Fruit fly (Drosophila melanogaster) whole organism, prepupa: ENCODE results near the gene CG10237.

ENCODE experiments used
- Blimp-1 ChIP-seq: fragments of 200-800 bp; sonication (Bioruptor generic); optimal IDR thresholded peaks from 3 replicates; lab custom pipeline; 2017; ENCODE audit warnings: missing biosample characterization, missing genetic modification characterization, mild to moderate bottlenecking, moderate library complexity, missing genetic modification reagents
- CG11294 ChIP-seq: fragments of 200-800 bp; sonication (Bioruptor generic); IDR thresholded peaks from 2 replicates; pipeline ENCODE4 v1.3.6; 2022; ENCODE audit warnings: missing biosample characterization, missing genetic modification characterization
- CG11762 ChIP-seq: fragments of 200-800 bp; sonication (Bioruptor generic); optimal IDR thresholded peaks from 3 replicates; lab custom pipeline; 2016; ENCODE audit warnings: missing biosample characterization, missing genetic modification characterization; ENCODE audit not compliant: insufficient read depth
- CG11902 ChIP-seq: fragments of 200-800 bp; sonication (Bioruptor generic); optimal IDR thresholded peaks from 3 replicates; lab custom pipeline; 2016; ENCODE audit warnings: missing biosample characterization, missing genetic modification characterization
- CG15336 ChIP-seq: fragments of 200-800 bp; sonication (Bioruptor generic); IDR thresholded peaks from 2 replicates; pipeline ENCODE4 v1.3.6; 2022; ENCODE audit warnings: missing biosample characterization, missing genetic modification characterization
- CG16779 ChIP-seq: fragments of 200-800 bp; sonication (Bioruptor generic); optimal IDR thresholded peaks from 3 replicates; lab custom pipeline; 2017; ENCODE audit warnings: missing biosample characterization, mild to moderate bottlenecking, missing genetic modification characterization
- CG3032 ChIP-seq: fragments of 200-800 bp; optimal IDR thresholded peaks from 2 replicates; lab custom pipeline; 2019; ENCODE audit warnings: missing biosample characterization, mild to moderate bottlenecking, missing genetic modification characterization, moderate library complexity
- CG31627 ChIP-seq: fragments of 200-800 bp; sonication (Bioruptor generic); optimal IDR thresholded peaks from 3 replicates; lab custom pipeline; 2016; ENCODE audit warnings: missing biosample characterization, missing genetic modification characterization
- CG32006 ChIP-seq: fragments of 200-800 bp; sonication (Bioruptor generic); optimal IDR thresholded peaks from 3 replicates; lab custom pipeline; 2017; ENCODE audit warnings: missing biosample characterization, mild to moderate bottlenecking, missing genetic modification characterization
- CG3919 ChIP-seq: fragments of 200-800 bp; sonication (Bioruptor generic); optimal IDR thresholded peaks from 3 replicates; lab custom pipeline; 2016; ENCODE audit warnings: missing biosample characterization, missing genetic modification characterization
- CG4318 ChIP-seq: fragments of 200-800 bp; sonication (Bioruptor generic); optimal IDR thresholded peaks from 3 replicates; lab custom pipeline; 2017; ENCODE audit warnings: missing biosample characterization, mild to moderate bottlenecking, missing genetic modification characterization
- CG6163 ChIP-seq: fragments of 200-800 bp; sonication (Bioruptor generic); IDR thresholded peaks from 3 replicates; pipeline ENCODE4 v1.3.6; 2022; ENCODE audit warnings: missing biosample characterization, missing genetic modification characterization
- CG6276 ChIP-seq: fragments of 200-800 bp; sonication (Bioruptor generic); optimal IDR thresholded peaks from 2 replicates; lab custom pipeline; 2017; ENCODE audit warnings: missing biosample characterization, mild to moderate bottlenecking, missing genetic modification characterization
- CG6792 ChIP-seq: fragments of 200-800 bp; sonication (Bioruptor generic); optimal IDR thresholded peaks from 3 replicates; lab custom pipeline; 2016; ENCODE audit warnings: missing biosample characterization, missing genetic modification characterization
- CG6808 ChIP-seq: fragments of 200-800 bp; sonication (Bioruptor generic); optimal IDR thresholded peaks from 3 replicates; lab custom pipeline; 2017; ENCODE audit warnings: missing biosample characterization, missing genetic modification characterization, mild to moderate bottlenecking, moderate library complexity, missing genetic modification reagents
- CG6854 ChIP-seq: fragments of 200-800 bp; sonication (Bioruptor generic); optimal IDR thresholded peaks from 2 replicates; lab custom pipeline; 2017; ENCODE audit warnings: missing biosample characterization, mild to moderate bottlenecking, missing genetic modification characterization
- CG8319 ChIP-seq: fragments of 200-800 bp; sonication (Bioruptor generic); optimal IDR thresholded peaks from 3 replicates; lab custom pipeline; 2016; ENCODE audit warnings: missing biosample characterization, missing genetic modification characterization
- CG8632 ChIP-seq: fragments of 200-800 bp; sonication (Bioruptor generic); optimal IDR thresholded peaks from 3 replicates; lab custom pipeline; 2016; ENCODE audit warnings: missing biosample characterization, missing genetic modification characterization
- CG9139 ChIP-seq: fragments of 200-800 bp; sonication (Bioruptor generic); optimal IDR thresholded peaks from 3 replicates; lab custom pipeline; 2017; ENCODE audit warnings: missing biosample characterization, mild to moderate bottlenecking, missing genetic modification characterization
- Eip75B ChIP-seq: fragments of 200-800 bp; sonication (Bioruptor generic); optimal IDR thresholded peaks from 3 replicates; lab custom pipeline; 2016; ENCODE audit warnings: missing biosample characterization, missing genetic modification characterization
- Eip78C ChIP-seq: fragments of 200-800 bp; sonication (Bioruptor generic); peaks from one replicate; lab custom pipeline; 2016; ENCODE audit warnings: missing biosample characterization, missing genetic modification characterization
- Eip93F ChIP-seq: fragments of 200-800 bp; sonication (Bioruptor generic); optimal IDR thresholded peaks from 2 replicates; lab custom pipeline; 2016; ENCODE audit warnings: missing biosample characterization, mild to moderate bottlenecking, missing genetic modification characterization
- Ets21C ChIP-seq: fragments of 200-800 bp; sonication (Bioruptor generic); optimal IDR thresholded peaks from 3 replicates; lab custom pipeline; 2016; ENCODE audit warnings: missing biosample characterization, missing genetic modification characterization
- Ets96B ChIP-seq: fragments of 200-800 bp; optimal IDR thresholded peaks from 2 replicates; lab custom pipeline; 2019; ENCODE audit warnings: missing biosample characterization, mild to moderate bottlenecking, missing genetic modification characterization, moderate library complexity
- Gug ChIP-seq: fragments of 200-800 bp; sonication (Bioruptor generic); IDR thresholded peaks from 2 replicates; pipeline ENCODE4 v1.3.6; 2022; ENCODE audit warnings: missing biosample characterization, missing genetic modification characterization
- Hr38 ChIP-seq: sonication (Bioruptor generic); optimal IDR thresholded peaks from 2 replicates; lab custom pipeline; 2016; ENCODE audit warnings: missing biosample characterization, missing genetic modification characterization
- Hr39 ChIP-seq: fragments of 200-800 bp; sonication (Bioruptor generic); optimal IDR thresholded peaks from 2 replicates; lab custom pipeline; 2016; ENCODE audit warnings: missing biosample characterization, missing genetic modification characterization
- Hr4 ChIP-seq: fragments of 200-800 bp; sonication (Bioruptor generic); optimal IDR thresholded peaks from 3 replicates; lab custom pipeline; 2016; ENCODE audit warnings: missing biosample characterization, missing genetic modification characterization
- Met ChIP-seq: fragments of 200-800 bp; sonication (Bioruptor generic); optimal IDR thresholded peaks from 3 replicates; lab custom pipeline; 2016; ENCODE audit warnings: missing biosample characterization, missing genetic modification characterization
- Smox ChIP-seq: fragments of 200-800 bp; sonication (Bioruptor generic); optimal IDR thresholded peaks from 3 replicates; lab custom pipeline; 2016; ENCODE audit warnings: missing biosample characterization, missing genetic modification characterization
- Sox14 ChIP-seq: fragments of 200-800 bp; sonication (Bioruptor generic); optimal IDR thresholded peaks from 3 replicates; lab custom pipeline; 2016; ENCODE audit warnings: missing biosample characterization, missing genetic modification characterization
- Sox15 ChIP-seq: fragments of 200-800 bp; sonication (Bioruptor generic); optimal IDR thresholded peaks from 3 replicates; lab custom pipeline; 2016; ENCODE audit warnings: missing biosample characterization, missing genetic modification characterization
- achi ChIP-seq: fragments of 200-800 bp; sonication (Bioruptor generic); optimal IDR thresholded peaks from 3 replicates; lab custom pipeline; 2016; ENCODE audit warnings: missing biosample characterization, missing genetic modification characterization
- acj6 ChIP-seq: fragments of 200-800 bp; sonication (Bioruptor generic); optimal IDR thresholded peaks from 3 replicates; lab custom pipeline; 2016; ENCODE audit warnings: missing biosample characterization, missing genetic modification characterization
- cyc ChIP-seq: fragments of 200-800 bp; sonication (Bioruptor generic); optimal IDR thresholded peaks from 3 replicates; lab custom pipeline; 2016; ENCODE audit warnings: missing biosample characterization, missing genetic modification characterization
- dac ChIP-seq: fragments of 200-800 bp; sonication (Bioruptor generic); optimal IDR thresholded peaks from 2 replicates; lab custom pipeline; 2017; ENCODE audit warnings: missing biosample characterization, mild to moderate bottlenecking, missing genetic modification characterization
- eg ChIP-seq: fragments of 200-800 bp; sonication (Bioruptor generic); IDR thresholded peaks from 3 replicates; pipeline ENCODE4 v1.3.6; 2022; ENCODE audit warnings: missing biosample characterization, missing genetic modification characterization
- esn ChIP-seq: fragments of 200-800 bp; sonication (Bioruptor generic); optimal IDR thresholded peaks from 2 replicates; lab custom pipeline; 2016; ENCODE audit warnings: missing biosample characterization, mild to moderate bottlenecking, missing genetic modification characterization, moderate library complexity
- fd59A ChIP-seq: fragments of 200-800 bp; sonication (Bioruptor generic); optimal IDR thresholded peaks from 2 replicates; lab custom pipeline; 2017; ENCODE audit warnings: missing biosample characterization, mild to moderate bottlenecking, missing genetic modification characterization, missing genetic modification reagents
- fd85E ChIP-seq: fragments of 200-800 bp; sonication (Bioruptor generic); optimal IDR thresholded peaks from 3 replicates; lab custom pipeline; 2016; ENCODE audit warnings: missing biosample characterization, missing genetic modification characterization
- fkh ChIP-seq: fragments of 200-800 bp; sonication (Bioruptor generic); optimal IDR thresholded peaks from 3 replicates; lab custom pipeline; 2017; ENCODE audit warnings: missing biosample characterization, mild to moderate bottlenecking, missing genetic modification characterization, moderate library complexity
- lz ChIP-seq: fragments of 200-800 bp; sonication (Bioruptor generic); optimal IDR thresholded peaks from 3 replicates; lab custom pipeline; 2016; ENCODE audit warnings: missing biosample characterization, missing genetic modification characterization
- net ChIP-seq: fragments of 200-800 bp; sonication (Bioruptor generic); optimal IDR thresholded peaks from 3 replicates; lab custom pipeline; 2016; ENCODE audit warnings: missing biosample characterization, missing genetic modification characterization
- pdm3 ChIP-seq: fragments of 200-800 bp; sonication (Bioruptor generic); optimal IDR thresholded peaks from 3 replicates; lab custom pipeline; 2016; ENCODE audit warnings: missing biosample characterization, missing genetic modification characterization
- spab ChIP-seq: fragments of 200-800 bp; sonication (Bioruptor generic); optimal IDR thresholded peaks from 2 replicates; lab custom pipeline; 2017; ENCODE audit warnings: missing biosample characterization, mild to moderate bottlenecking, missing genetic modification characterization, missing genetic modification reagents
- ss ChIP-seq, 2 experiments: fragments of 200-800 bp; sonication (Bioruptor generic); optimal IDR thresholded peaks; 2 replicates in 1 of 2; 3 replicates in 1 of 2; lab custom pipeline; 2017 to 2018; ENCODE audit warnings: mild to moderate bottlenecking in 2 of 2, missing biosample characterization in 2 of 2, missing genetic modification characterization in 2 of 2, moderate library complexity in 1 of 2
- svp ChIP-seq: fragments of 200-800 bp; sonication (Bioruptor generic); peaks from one replicate; lab custom pipeline; 2016; ENCODE audit warnings: missing biosample characterization, missing genetic modification characterization
- topi ChIP-seq: fragments of 200-800 bp; sonication (Bioruptor generic); optimal IDR thresholded peaks from 3 replicates; lab custom pipeline; 2016; ENCODE audit warnings: missing biosample characterization, missing genetic modification characterization

The CG10237 gene

DNA sequence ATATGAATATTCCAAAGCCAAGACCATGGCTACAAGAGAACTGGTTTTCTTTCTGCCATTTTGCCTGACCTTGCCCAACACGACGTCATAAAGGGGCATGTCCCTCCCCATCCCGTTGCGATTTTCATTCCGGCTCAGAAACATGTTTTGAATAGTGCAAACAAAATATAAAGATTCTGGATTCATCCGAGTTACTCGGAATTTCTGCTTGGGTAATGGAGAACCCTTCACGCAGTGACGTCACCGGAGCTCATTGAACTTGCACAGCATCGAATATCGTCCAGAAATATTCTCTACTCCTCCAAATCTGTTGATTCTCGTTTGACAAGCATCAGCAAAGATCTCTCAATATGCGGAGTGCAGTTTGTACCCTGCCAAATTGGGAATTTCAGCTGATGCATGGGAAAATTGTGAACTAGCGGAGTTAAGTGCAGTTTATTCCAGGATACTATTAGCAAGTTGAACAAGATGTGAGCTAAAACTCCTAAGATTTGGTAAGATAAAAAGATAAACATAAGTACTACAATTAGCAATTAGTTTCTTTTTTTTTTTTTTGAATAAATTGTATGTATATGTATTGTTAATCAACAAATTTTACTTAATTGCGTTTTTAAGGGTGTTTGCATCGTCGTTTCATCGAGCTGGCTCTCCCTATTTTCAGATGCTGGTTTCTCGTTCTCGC is 11.7 kb upstream of the CG10237 start, which contains the start of gene CG10026 (continued):
- peak; percentile 64 for TF ChIP-seq acj6 (GFP tag; lab: Kevin White, UChicago)
- no peak for TF ChIP-seq CG4318
- peak; percentile 58 for TF ChIP-seq lz
- TF ChIP-seq spab, result peak; percentile 51
- TF ChIP-seq dac (GFP tag; lab: Kevin White, UChicago), result no peak
- TF ChIP-seq Eip78C (GFP tag; lab: Kevin White, UChicago), result peak; percentile 80
- peak; percentile 39 for TF ChIP-seq CG16779 (tag; lab: Kevin White, UChicago)
- peak; percentile 38 for TF ChIP-seq CG3919
- TF ChIP-seq Smox (GFP tag; lab: Kevin White, UChicago), result peak; percentile 57
- TF ChIP-seq CG6163 (GFP tag; lab: Robert Waterston, UW), result no peak
- no peak for TF ChIP-seq cyc
- peak; percentile 35 for TF ChIP-seq net (GFP tag; lab: Kevin White, UChicago)
- peak; percentile 32 for TF ChIP-seq Ets21C (GFP tag; lab: Kevin White, UChicago)
- TF ChIP-seq CG11762 (GFP tag; lab: Kevin White, UChicago), result peak; percentile 4
- peak; percentile 67 for TF ChIP-seq CG3032
- no peak for TF ChIP-seq CG11294 (GFP tag; lab: Robert Waterston, UW)
- peak; percentile 30 for TF ChIP-seq Met
- TF ChIP-seq CG6792 (GFP tag; lab: Kevin White, UChicago), result no peak
- peak; percentile 27 for TF ChIP-seq Hr39 (GFP tag; lab: Kevin White, UChicago)
- TF ChIP-seq Gug, result no peak
- TF ChIP-seq achi, result peak; percentile 72
- TF ChIP-seq esn (GFP tag; lab: Kevin White, UChicago), result peak; percentile 61
- peak; percentile 17 for TF ChIP-seq topi
- TF ChIP-seq CG6276 (GFP tag; lab: Kevin White, UChicago), result peak; percentile 20
- peak; percentile 61 for TF ChIP-seq Ets96B
- peak; percentile 61 for TF ChIP-seq fd59A
- TF ChIP-seq ss (GFP tag; optimal IDR thresholded peaks at IDR 0.05; lab: Kevin White, UChicago), result peak; percentile 25 to 64
- TF ChIP-seq CG32006 (GFP tag; lab: Kevin White, UChicago), result peak; percentile 48
- TF ChIP-seq Sox14 (GFP tag; lab: Kevin White, UChicago), result peak; percentile 60

- no peak for TF ChIP-seq CG6792 (GFP tag; lab: Kevin White, UChicago)
- TF ChIP-seq Hr4 (GFP tag; lab: Kevin White, UChicago), result no peak
- TF ChIP-seq Blimp-1 (GFP tag; lab: Kevin White, UChicago), result no peak
- TF ChIP-seq CG11294 (GFP tag; lab: Robert Waterston, UW), result no peak
- peak; percentile 29 for TF ChIP-seq Sox14 (GFP tag; lab: Kevin White, UChicago)
- no peak for TF ChIP-seq CG8632 (GFP tag; lab: Kevin White, UChicago)
- no peak for TF ChIP-seq CG6854 (GFP tag; lab: Kevin White, UChicago)
- no peak for TF ChIP-seq Eip75B (GFP tag; lab: Kevin White, UChicago)
- peak; percentile 17 for TF ChIP-seq Smox (GFP tag; lab: Kevin White, UChicago)
- no peak for TF ChIP-seq pdm3
- TF ChIP-seq CG8319, result no peak
- peak; percentile 34 for TF ChIP-seq Hr39 (GFP tag; lab: Kevin White, UChicago)
- TF ChIP-seq Hr38 (GFP tag; lab: Kevin White, UChicago), result no peak
- no peak for TF ChIP-seq fkh (GFP tag; lab: Kevin White, UChicago)
- no peak for TF ChIP-seq eg (GFP tag; lab: Robert Waterston, UW)
- TF ChIP-seq topi, result peak; percentile 10
- TF ChIP-seq Gug, result no peak
- TF ChIP-seq svp (GFP tag; lab: Kevin White, UChicago), result no peak
- TF ChIP-seq CG11762 (GFP tag; lab: Kevin White, UChicago), result no peak
- TF ChIP-seq CG15336 (GFP tag; lab: Robert Waterston, UW), result no peak
- no peak for TF ChIP-seq CG9139
- TF ChIP-seq CG6163 (GFP tag; lab: Robert Waterston, UW), result no peak
- TF ChIP-seq CG32006 (GFP tag; lab: Kevin White, UChicago), result no peak
- no peak for TF ChIP-seq Ets21C (GFP tag; lab: Kevin White, UChicago)
- TF ChIP-seq dac (GFP tag; lab: Kevin White, UChicago), result no peak
- no peak for TF ChIP-seq fd59A
- TF ChIP-seq CG11902 (GFP tag; lab: Kevin White, UChicago), result no peak
- no peak for TF ChIP-seq spab
- TF ChIP-seq fd85E (GFP tag; lab: Kevin White, UChicago), result no peak
- TF ChIP-seq CG6808 (GFP tag; lab: Kevin White, UChicago), result no peak
- TF ChIP-seq CG3919, result no peak
- no peak for TF ChIP-seq CG16779 (tag; lab: Kevin White, UChicago)
- no peak for TF ChIP-seq Eip93F (GFP tag; lab: Kevin White, UChicago)
- no peak for TF ChIP-seq Sox15 (GFP tag; lab: Kevin White, UChicago)
- peak; percentile 30 for TF ChIP-seq CG31627 (GFP tag; lab: Kevin White, UChicago)
- no peak for TF ChIP-seq CG4318
Measured at dm6 chr2L:19453381-19453780, 10.9 kb upstream of the CG10237 start, which contains the start of gene Top2. TSS of gene Top2 (minus strand) at chr2L:19453490.
